Worm (Caenorhabditis elegans) whole organism, L2 larva: ENCODE data around the gene K11D12.8.

Source experiments
- C34F6.9 ChIP-seq: fragments of 150-350 bp; optimal IDR thresholded peaks from 2 replicates; lab custom pipeline; 2014; ENCODE audit warnings: missing biosample characterization, missing genetic modification characterization
- F13H6.1 ChIP-seq: sonication (generic microtip); optimal IDR thresholded peaks from 2 replicates; lab custom pipeline; 2016; ENCODE audit warnings: missing genetic modification characterization, missing compliant biosample characterization
- R02D3.7 ChIP-seq: fragments of 150-350 bp; optimal IDR thresholded peaks from 2 replicates; lab custom pipeline; 2014; ENCODE audit warnings: missing biosample characterization, missing genetic modification characterization
- Y55F3AM.14 ChIP-seq: fragments of 200-800 bp; sonication (Bioruptor generic); optimal IDR thresholded peaks from 2 replicates; lab custom pipeline; 2018; ENCODE audit warnings: mild to moderate bottlenecking, missing genetic modification characterization, missing compliant biosample characterization
- ZK546.5 ChIP-seq: sonication (generic microtip); optimal IDR thresholded peaks from 2 replicates; lab custom pipeline; 2017; ENCODE audit warnings: missing biosample characterization, missing genetic modification characterization
- alr-1 ChIP-seq: fragments of 150-350 bp; optimal IDR thresholded peaks from 2 replicates; lab custom pipeline; 2014; ENCODE audit warnings: missing biosample characterization, missing genetic modification characterization
- aly-2 ChIP-seq: fragments of 150-350 bp; optimal IDR thresholded peaks from 2 replicates; lab custom pipeline; 2014; ENCODE audit warnings: missing biosample characterization, missing genetic modification characterization
- ama-1 ChIP-seq: fragments of 150-350 bp; optimal IDR thresholded peaks from 2 replicates; lab custom pipeline; 2018; ENCODE audit warnings: inconsistent platforms
- blmp-1 ChIP-seq: sonication (generic microtip); optimal IDR thresholded peaks from 2 replicates; lab custom pipeline; 2017; ENCODE audit warnings: missing genetic modification characterization, mild to moderate bottlenecking, missing compliant biosample characterization, antibody characterized with exemption, moderate library complexity; ENCODE audit not compliant: insufficient read depth
- ceh-16 ChIP-seq: fragments of 150-350 bp; optimal IDR thresholded peaks from 2 replicates; lab custom pipeline; 2014; ENCODE audit warnings: missing biosample characterization, missing genetic modification characterization
- ceh-82 ChIP-seq: fragments of 150-350 bp; optimal IDR thresholded peaks from 2 replicates; lab custom pipeline; 2014; ENCODE audit warnings: missing biosample characterization, missing genetic modification characterization
- crh-2 ChIP-seq: sonication (generic microtip); optimal IDR thresholded peaks from 2 replicates; lab custom pipeline; 2017; ENCODE audit warnings: missing biosample characterization, missing genetic modification characterization
- dmd-4 ChIP-seq: sonication (generic microtip); optimal IDR thresholded peaks from 2 replicates; lab custom pipeline; 2017; ENCODE audit warnings: missing biosample characterization, missing genetic modification characterization
- egl-27 ChIP-seq: sonication (generic microtip); optimal IDR thresholded peaks from 3 replicates; lab custom pipeline; 2017; ENCODE audit warnings: missing biosample characterization, missing genetic modification reagents, missing genetic modification characterization
- elt-1 ChIP-seq: fragments of 150-350 bp; optimal IDR thresholded peaks from 2 replicates; lab custom pipeline; 2014; ENCODE audit warnings: missing biosample characterization, missing genetic modification characterization
- elt-3 ChIP-seq: sonication (generic microtip); optimal IDR thresholded peaks from 2 replicates; lab custom pipeline; 2017; ENCODE audit warnings: missing biosample characterization, missing genetic modification characterization
- fos-1 ChIP-seq: fragments of 150-350 bp; optimal IDR thresholded peaks from 2 replicates; lab custom pipeline; 2014; ENCODE audit warnings: missing biosample characterization, missing genetic modification characterization
- gmeb-1 ChIP-seq: fragments of 150-350 bp; optimal IDR thresholded peaks from 2 replicates; lab custom pipeline; 2014; ENCODE audit warnings: missing biosample characterization, missing genetic modification characterization
- lin-11 ChIP-seq: fragments of 150-350 bp; sonication (generic microtip); optimal IDR thresholded peaks from 2 replicates; lab custom pipeline; 2014; ENCODE audit warnings: missing biosample characterization, missing genetic modification characterization, inconsistent platforms, mixed read lengths
- lin-13 ChIP-seq: fragments of 150-350 bp; optimal IDR thresholded peaks from 2 replicates; lab custom pipeline; 2014; ENCODE audit warnings: missing biosample characterization, missing genetic modification reagents, missing genetic modification characterization
- lin-39 ChIP-seq: fragments of 150-350 bp; optimal IDR thresholded peaks from 2 replicates; lab custom pipeline; 2014; ENCODE audit warnings: missing biosample characterization, missing genetic modification reagents, missing genetic modification characterization
- lsy-2 ChIP-seq, 2 experiments: fragments of 150-350 bp in 1 of 2; sonication (generic microtip) in 1 of 2; optimal IDR thresholded peaks; 2 replicates each; lab custom pipeline; 2014 to 2017; ENCODE audit warnings: missing biosample characterization in 2 of 2, missing genetic modification characterization in 2 of 2
- mab-5 ChIP-seq: fragments of 150-350 bp; optimal IDR thresholded peaks from 2 replicates; lab custom pipeline; 2014; ENCODE audit warnings: missing biosample characterization, missing genetic modification characterization
- mbf-1 ChIP-seq: sonication (generic microtip); optimal IDR thresholded peaks from 2 replicates; lab custom pipeline; 2017; ENCODE audit warnings: missing biosample characterization, missing genetic modification characterization
- mdl-1 ChIP-seq, 2 experiments: fragments of 150-350 bp in 1 of 2; sonication (generic microtip) in 1 of 2; optimal IDR thresholded peaks; 2 replicates each; lab custom pipeline; 2017; ENCODE audit warnings: missing biosample characterization in 2 of 2, missing genetic modification characterization in 2 of 2
- nhr-10 ChIP-seq: sonication (generic microtip); optimal IDR thresholded peaks from 2 replicates; lab custom pipeline; 2017; ENCODE audit warnings: missing biosample characterization, missing genetic modification characterization
- nhr-11 ChIP-seq: fragments of 150-350 bp; optimal IDR thresholded peaks from 2 replicates; lab custom pipeline; 2014; ENCODE audit warnings: missing biosample characterization, missing genetic modification characterization
- nhr-12 ChIP-seq: fragments of 150-350 bp; optimal IDR thresholded peaks from 2 replicates; lab custom pipeline; 2014; ENCODE audit warnings: missing biosample characterization, missing genetic modification characterization
- nhr-129 ChIP-seq: fragments of 150-350 bp; optimal IDR thresholded peaks from 2 replicates; lab custom pipeline; 2014; ENCODE audit warnings: missing biosample characterization, missing genetic modification characterization
- nhr-21 ChIP-seq: fragments of 150-350 bp; optimal IDR thresholded peaks from 2 replicates; lab custom pipeline; 2014; ENCODE audit warnings: missing biosample characterization, missing genetic modification characterization
- nhr-23 ChIP-seq: fragments of 150-350 bp; optimal IDR thresholded peaks from 2 replicates; lab custom pipeline; 2014; ENCODE audit warnings: missing biosample characterization, missing genetic modification reagents, missing genetic modification characterization
- nhr-237 ChIP-seq: fragments of 150-350 bp; optimal IDR thresholded peaks from 2 replicates; lab custom pipeline; 2014; ENCODE audit warnings: missing biosample characterization, missing genetic modification characterization
- nhr-25 ChIP-seq: fragments of 150-350 bp; sonication (generic microtip); optimal IDR thresholded peaks from 3 replicates; lab custom pipeline; 2014; ENCODE audit warnings: missing biosample characterization, missing genetic modification characterization
- nhr-6 ChIP-seq: fragments of 150-350 bp; optimal IDR thresholded peaks from 2 replicates; lab custom pipeline; 2014; ENCODE audit warnings: missing biosample characterization, missing genetic modification characterization
- nhr-77 ChIP-seq: fragments of 150-350 bp; optimal IDR thresholded peaks from 2 replicates; lab custom pipeline; 2014; ENCODE audit warnings: missing biosample characterization, missing genetic modification characterization
- peb-1 ChIP-seq: fragments of 150-350 bp; optimal IDR thresholded peaks from 2 replicates; lab custom pipeline; 2014; ENCODE audit warnings: missing biosample characterization, missing genetic modification characterization
- sem-4 ChIP-seq: fragments of 150-350 bp; optimal IDR thresholded peaks from 2 replicates; lab custom pipeline; 2014; ENCODE audit warnings: missing biosample characterization, missing genetic modification reagents, missing genetic modification characterization
- skn-1 ChIP-seq: sonication (generic microtip); optimal IDR thresholded peaks from 2 replicates; lab custom pipeline; 2017; ENCODE audit warnings: missing biosample characterization, missing genetic modification characterization
- sma-3 ChIP-seq: sonication (generic microtip); optimal IDR thresholded peaks from 2 replicates; lab custom pipeline; 2016; ENCODE audit warnings: missing genetic modification reagents, missing genetic modification characterization, missing compliant biosample characterization
- sma-9 ChIP-seq, 2 experiments: fragments of 150-350 bp in 1 of 2; sonication (generic microtip) in 1 of 2; optimal IDR thresholded peaks; 2 replicates each; lab custom pipeline; 2014 to 2016; ENCODE audit warnings: missing genetic modification characterization in 2 of 2, mild to moderate bottlenecking in 1 of 2, missing biosample characterization in 1 of 2, missing compliant biosample characterization in 1 of 2, missing genetic modification reagents in 1 of 2, moderate library complexity in 1 of 2
- snpc-4 ChIP-seq: fragments of 150-350 bp; optimal IDR thresholded peaks from 2 replicates; lab custom pipeline; 2014; ENCODE audit warnings: missing biosample characterization, missing genetic modification characterization
- unc-39 ChIP-seq: fragments of 150-350 bp; optimal IDR thresholded peaks from 2 replicates; lab custom pipeline; 2014; ENCODE audit warnings: missing biosample characterization, missing genetic modification characterization
- unc-55 ChIP-seq: fragments of 150-350 bp; sonication (generic microtip); optimal IDR thresholded peaks from 3 replicates; lab custom pipeline; 2014; ENCODE audit warnings: missing biosample characterization, missing genetic modification reagents, missing genetic modification characterization
- unc-62 ChIP-seq: fragments of 150-350 bp; optimal IDR thresholded peaks from 2 replicates; lab custom pipeline; 2014; ENCODE audit warnings: missing biosample characterization, missing genetic modification reagents, missing genetic modification characterization
- zag-1 ChIP-seq: fragments of 150-350 bp; optimal IDR thresholded peaks from 2 replicates; lab custom pipeline; 2014; ENCODE audit warnings: missing biosample characterization, missing genetic modification characterization
- ztf-1 ChIP-seq: fragments of 200-800 bp; sonication (Bioruptor generic); conservative IDR thresholded peaks from 2 replicates; pipeline ENCODE4 v1.3.6; 2022; ENCODE audit warnings: missing genetic modification characterization, missing compliant biosample characterization
- ztf-11 ChIP-seq: sonication (generic microtip); optimal IDR thresholded peaks from 2 replicates; lab custom pipeline; 2017; ENCODE audit warnings: missing biosample characterization, missing genetic modification characterization
- ztf-4 ChIP-seq: fragments of 150-350 bp; optimal IDR thresholded peaks from 2 replicates; lab custom pipeline; 2014; ENCODE audit warnings: missing biosample characterization, missing genetic modification characterization

The K11D12.8 gene

DNA sequence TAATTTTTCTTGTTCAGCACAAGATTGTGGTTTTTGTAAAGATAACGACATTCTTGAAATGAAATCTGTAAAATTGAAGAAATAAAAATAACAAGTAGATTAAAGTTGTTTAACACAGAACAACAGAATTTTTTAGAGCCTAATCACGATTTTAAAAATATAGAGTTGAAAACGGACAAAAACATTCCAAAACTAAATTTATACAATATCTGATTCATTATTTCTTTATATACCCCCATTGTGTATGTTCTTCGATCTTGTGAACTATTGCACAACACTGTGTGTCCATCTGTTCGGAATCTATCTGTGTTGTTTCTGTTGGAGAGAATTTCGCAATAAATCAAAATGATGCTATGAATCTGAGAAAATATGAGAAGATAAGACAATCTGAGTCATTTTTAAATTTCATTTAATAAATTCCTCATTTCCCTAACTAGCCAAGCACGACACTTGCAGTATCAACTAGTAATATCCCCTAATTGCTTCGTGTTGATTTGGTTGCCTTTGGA, 44.2 kb upstream of the K11D12.8 start, which contains the start of gene Y58A7A.4:
Gene Y58A7A.4, minus strand, starts transcription at position 51 of the 509 bp plus-strand sequence.
- TF ChIP-seq nhr-129 (tag; lab: Kevin White, UChicago) (peak; percentile 2), mdl-1 (tag; optimal IDR thresholded peaks at IDR 0.05; lab: Kevin White, UChicago) (no peak)

ce11 chrV:5080853-5081338, 40.1 kb upstream of the K11D12.8 start, which contains the start of gene Y58A7A.3:
Gene Y58A7A.3, minus strand, starts transcription at chrV:5080903.
- TF ChIP-seq F13H6.1 = peak; percentile 17
- peak; percentile 38 for TF ChIP-seq crh-2
- TF ChIP-seq Y55F3AM.14 (GFP tag; lab: Kevin White, UChicago) = no peak
- TF ChIP-seq R02D3.7 = no peak
- no peak for TF ChIP-seq elt-3 (tag; lab: Kevin White, UChicago)
- no peak for TF ChIP-seq nhr-10
- TF ChIP-seq mdl-1 (tag; optimal IDR thresholded peaks at IDR 0.05; lab: Kevin White, UChicago) = no peak
- TF ChIP-seq lin-39 (tag; lab: Kevin White, UChicago) = no peak
- no peak for TF ChIP-seq ztf-11 (tag; lab: Kevin White, UChicago)
- TF ChIP-seq lsy-2 (tag; optimal IDR thresholded peaks at IDR 0.05; lab: Kevin White, UChicago) = peak in 1 of 2 experiments; percentile 31
- peak; percentile 57 for TF ChIP-seq nhr-25 (tag; lab: Kevin White, UChicago)
- no peak for TF ChIP-seq nhr-237 (tag; lab: Kevin White, UChicago)
- no peak for TF ChIP-seq snpc-4
- no peak for TF ChIP-seq ztf-4 (tag; lab: Kevin White, UChicago)
- peak; percentile 50 for TF ChIP-seq unc-55
- TF ChIP-seq ceh-16 (tag; lab: Kevin White, UChicago) = no peak
- TF ChIP-seq dmd-4 = no peak
- no peak for TF ChIP-seq nhr-12 (tag; lab: Kevin White, UChicago)
- TF ChIP-seq peb-1 (tag; lab: Kevin White, UChicago) = no peak
- TF ChIP-seq unc-39 (tag; lab: Kevin White, UChicago) = no peak
- TF ChIP-seq elt-1 (tag; lab: Kevin White, UChicago) = no peak
- TF ChIP-seq C34F6.9 = peak; percentile 62
- TF ChIP-seq gmeb-1 (tag; lab: Kevin White, UChicago) = peak; percentile 9
- TF ChIP-seq ZK546.5 = no peak
- TF ChIP-seq mab-5 = no peak
- TF ChIP-seq nhr-129 (tag; lab: Kevin White, UChicago) = peak; percentile 100
- TF ChIP-seq fos-1 = peak; percentile 87
- no peak for TF ChIP-seq egl-27 (tag; lab: Kevin White, UChicago)
- no peak for TF ChIP-seq unc-62
- no peak for TF ChIP-seq alr-1 (tag; lab: Kevin White, UChicago)
- TF ChIP-seq zag-1 (tag; lab: Kevin White, UChicago) = no peak
- no peak for TF ChIP-seq nhr-21 (tag; lab: Kevin White, UChicago)
- no peak for TF ChIP-seq mbf-1
- no peak for TF ChIP-seq nhr-23
- TF ChIP-seq lin-13 = no peak
- TF ChIP-seq sma-9 (GFP tag; optimal IDR thresholded peaks at IDR 0.05; lab: Kevin White, UChicago) = peak; percentile 33
- TF ChIP-seq sma-9 (tag; optimal IDR thresholded peaks at IDR 0.05; lab: Kevin White, UChicago) = no peak
- no peak for TF ChIP-seq ama-1 (lab: Kevin White, UChicago)
- TF ChIP-seq blmp-1 (tag; lab: Kevin White, UChicago) = no peak
- no peak for TF ChIP-seq aly-2 (tag; lab: Kevin White, UChicago)
- TF ChIP-seq nhr-77 (tag; lab: Kevin White, UChicago) = no peak
- TF ChIP-seq nhr-11 = no peak
- TF ChIP-seq sma-3 (GFP tag; lab: Kevin White, UChicago) = peak; percentile 43
- TF ChIP-seq sem-4 (tag; lab: Kevin White, UChicago) = no peak
- TF ChIP-seq ztf-1 (GFP tag; lab: Robert Waterston, UW) = no peak
- TF ChIP-seq lin-11 (tag; lab: Kevin White, UChicago) = no peak
- TF ChIP-seq skn-1 (tag; lab: Kevin White, UChicago) = no peak
- TF ChIP-seq ceh-82 (tag; lab: Kevin White, UChicago) = no peak
- no peak for TF ChIP-seq nhr-6 (tag; lab: Kevin White, UChicago)
